Worm (Caenorhabditis elegans) whole organism, L2 larva: ENCODE data around the gene prmt-1.

Experiments
- C34F6.9 ChIP-seq: fragments of 150-350 bp; optimal IDR thresholded peaks from 2 replicates; lab custom pipeline; 2014; ENCODE audit warnings: missing biosample characterization, missing genetic modification characterization
- F13H6.1 ChIP-seq: sonication (generic microtip); optimal IDR thresholded peaks from 2 replicates; lab custom pipeline; 2016; ENCODE audit warnings: missing genetic modification characterization, missing compliant biosample characterization
- R02D3.7 ChIP-seq: fragments of 150-350 bp; optimal IDR thresholded peaks from 2 replicates; lab custom pipeline; 2014; ENCODE audit warnings: missing biosample characterization, missing genetic modification characterization
- Y55F3AM.14 ChIP-seq: fragments of 200-800 bp; sonication (Bioruptor generic); optimal IDR thresholded peaks from 2 replicates; lab custom pipeline; 2018; ENCODE audit warnings: mild to moderate bottlenecking, missing genetic modification characterization, missing compliant biosample characterization
- alr-1 ChIP-seq: fragments of 150-350 bp; optimal IDR thresholded peaks from 2 replicates; lab custom pipeline; 2014; ENCODE audit warnings: missing biosample characterization, missing genetic modification characterization
- aly-2 ChIP-seq: fragments of 150-350 bp; optimal IDR thresholded peaks from 2 replicates; lab custom pipeline; 2014; ENCODE audit warnings: missing biosample characterization, missing genetic modification characterization
- ama-1 ChIP-seq: fragments of 150-350 bp; optimal IDR thresholded peaks from 2 replicates; lab custom pipeline; 2018; ENCODE audit warnings: inconsistent platforms
- blmp-1 ChIP-seq: sonication (generic microtip); optimal IDR thresholded peaks from 2 replicates; lab custom pipeline; 2017; ENCODE audit warnings: missing genetic modification characterization, mild to moderate bottlenecking, missing compliant biosample characterization, antibody characterized with exemption, moderate library complexity; ENCODE audit not compliant: insufficient read depth
- ceh-16 ChIP-seq: fragments of 150-350 bp; optimal IDR thresholded peaks from 2 replicates; lab custom pipeline; 2014; ENCODE audit warnings: missing biosample characterization, missing genetic modification characterization
- ceh-82 ChIP-seq: fragments of 150-350 bp; optimal IDR thresholded peaks from 2 replicates; lab custom pipeline; 2014; ENCODE audit warnings: missing biosample characterization, missing genetic modification characterization
- crh-2 ChIP-seq: sonication (generic microtip); optimal IDR thresholded peaks from 2 replicates; lab custom pipeline; 2017; ENCODE audit warnings: missing biosample characterization, missing genetic modification characterization
- dmd-4 ChIP-seq: sonication (generic microtip); optimal IDR thresholded peaks from 2 replicates; lab custom pipeline; 2017; ENCODE audit warnings: missing biosample characterization, missing genetic modification characterization
- egl-27 ChIP-seq: sonication (generic microtip); optimal IDR thresholded peaks from 3 replicates; lab custom pipeline; 2017; ENCODE audit warnings: missing biosample characterization, missing genetic modification reagents, missing genetic modification characterization
- elt-3 ChIP-seq: sonication (generic microtip); optimal IDR thresholded peaks from 2 replicates; lab custom pipeline; 2017; ENCODE audit warnings: missing biosample characterization, missing genetic modification characterization
- gmeb-1 ChIP-seq: fragments of 150-350 bp; optimal IDR thresholded peaks from 2 replicates; lab custom pipeline; 2014; ENCODE audit warnings: missing biosample characterization, missing genetic modification characterization
- lin-11 ChIP-seq: fragments of 150-350 bp; sonication (generic microtip); optimal IDR thresholded peaks from 2 replicates; lab custom pipeline; 2014; ENCODE audit warnings: missing biosample characterization, missing genetic modification characterization, inconsistent platforms, mixed read lengths
- lin-13 ChIP-seq: fragments of 150-350 bp; optimal IDR thresholded peaks from 2 replicates; lab custom pipeline; 2014; ENCODE audit warnings: missing biosample characterization, missing genetic modification reagents, missing genetic modification characterization
- lsy-2 ChIP-seq, 2 experiments: fragments of 150-350 bp in 1 of 2; sonication (generic microtip) in 1 of 2; optimal IDR thresholded peaks; 2 replicates each; lab custom pipeline; 2014 to 2017; ENCODE audit warnings: missing biosample characterization in 2 of 2, missing genetic modification characterization in 2 of 2
- mab-5 ChIP-seq: fragments of 150-350 bp; optimal IDR thresholded peaks from 2 replicates; lab custom pipeline; 2014; ENCODE audit warnings: missing biosample characterization, missing genetic modification characterization
- mbf-1 ChIP-seq: sonication (generic microtip); optimal IDR thresholded peaks from 2 replicates; lab custom pipeline; 2017; ENCODE audit warnings: missing biosample characterization, missing genetic modification characterization
- mdl-1 ChIP-seq, 2 experiments: fragments of 150-350 bp in 1 of 2; sonication (generic microtip) in 1 of 2; optimal IDR thresholded peaks; 2 replicates each; lab custom pipeline; 2017; ENCODE audit warnings: missing biosample characterization in 2 of 2, missing genetic modification characterization in 2 of 2
- nhr-10 ChIP-seq: sonication (generic microtip); optimal IDR thresholded peaks from 2 replicates; lab custom pipeline; 2017; ENCODE audit warnings: missing biosample characterization, missing genetic modification characterization
- nhr-12 ChIP-seq: fragments of 150-350 bp; optimal IDR thresholded peaks from 2 replicates; lab custom pipeline; 2014; ENCODE audit warnings: missing biosample characterization, missing genetic modification characterization
- nhr-129 ChIP-seq: fragments of 150-350 bp; optimal IDR thresholded peaks from 2 replicates; lab custom pipeline; 2014; ENCODE audit warnings: missing biosample characterization, missing genetic modification characterization
- nhr-21 ChIP-seq: fragments of 150-350 bp; optimal IDR thresholded peaks from 2 replicates; lab custom pipeline; 2014; ENCODE audit warnings: missing biosample characterization, missing genetic modification characterization
- nhr-23 ChIP-seq: fragments of 150-350 bp; optimal IDR thresholded peaks from 2 replicates; lab custom pipeline; 2014; ENCODE audit warnings: missing biosample characterization, missing genetic modification reagents, missing genetic modification characterization
- peb-1 ChIP-seq: fragments of 150-350 bp; optimal IDR thresholded peaks from 2 replicates; lab custom pipeline; 2014; ENCODE audit warnings: missing biosample characterization, missing genetic modification characterization
- skn-1 ChIP-seq: sonication (generic microtip); optimal IDR thresholded peaks from 2 replicates; lab custom pipeline; 2017; ENCODE audit warnings: missing biosample characterization, missing genetic modification characterization
- sma-3 ChIP-seq: sonication (generic microtip); optimal IDR thresholded peaks from 2 replicates; lab custom pipeline; 2016; ENCODE audit warnings: missing genetic modification reagents, missing genetic modification characterization, missing compliant biosample characterization
- sma-9 ChIP-seq, 2 experiments: fragments of 150-350 bp in 1 of 2; sonication (generic microtip) in 1 of 2; optimal IDR thresholded peaks; 2 replicates each; lab custom pipeline; 2014 to 2016; ENCODE audit warnings: missing genetic modification characterization in 2 of 2, mild to moderate bottlenecking in 1 of 2, missing biosample characterization in 1 of 2, missing compliant biosample characterization in 1 of 2, missing genetic modification reagents in 1 of 2, moderate library complexity in 1 of 2
- snpc-4 ChIP-seq: fragments of 150-350 bp; optimal IDR thresholded peaks from 2 replicates; lab custom pipeline; 2014; ENCODE audit warnings: missing biosample characterization, missing genetic modification characterization
- unc-39 ChIP-seq: fragments of 150-350 bp; optimal IDR thresholded peaks from 2 replicates; lab custom pipeline; 2014; ENCODE audit warnings: missing biosample characterization, missing genetic modification characterization
- unc-55 ChIP-seq: fragments of 150-350 bp; sonication (generic microtip); optimal IDR thresholded peaks from 3 replicates; lab custom pipeline; 2014; ENCODE audit warnings: missing biosample characterization, missing genetic modification reagents, missing genetic modification characterization
- zag-1 ChIP-seq: fragments of 150-350 bp; optimal IDR thresholded peaks from 2 replicates; lab custom pipeline; 2014; ENCODE audit warnings: missing biosample characterization, missing genetic modification characterization
- ztf-1 ChIP-seq: fragments of 200-800 bp; sonication (Bioruptor generic); conservative IDR thresholded peaks from 2 replicates; pipeline ENCODE4 v1.3.6; 2022; ENCODE audit warnings: missing genetic modification characterization, missing compliant biosample characterization
- ztf-11 ChIP-seq: sonication (generic microtip); optimal IDR thresholded peaks from 2 replicates; lab custom pipeline; 2017; ENCODE audit warnings: missing biosample characterization, missing genetic modification characterization
- ztf-4 ChIP-seq: fragments of 150-350 bp; optimal IDR thresholded peaks from 2 replicates; lab custom pipeline; 2014; ENCODE audit warnings: missing biosample characterization, missing genetic modification characterization

Gene prmt-1

ce11 chrV:20249438-20250120 is 19.9 kb downstream of the prmt-1 start, which contains the start of gene swsn-1:
swsn-1 (minus strand) TSS chrV:20249488.
- peak; percentile 27 for TF ChIP-seq egl-27 (tag; lab: Kevin White, UChicago)
- TF ChIP-seq dmd-4, result no peak
- peak; percentile 29 for TF ChIP-seq lin-13 (GFP tag; lab: Kevin White, UChicago)
- TF ChIP-seq crh-2 (tag; lab: Kevin White, UChicago), result peak; percentile 10
- no peak for TF ChIP-seq ceh-82 (tag; lab: Kevin White, UChicago)
- no peak for TF ChIP-seq ztf-4 (tag; lab: Kevin White, UChicago)
- peak; percentile 18 for TF ChIP-seq zag-1 (tag; lab: Kevin White, UChicago)
- peak; percentile 47 for TF ChIP-seq C34F6.9 (tag; lab: Kevin White, UChicago)
- peak; percentile 7 for TF ChIP-seq mab-5 (tag; lab: Kevin White, UChicago)
- TF ChIP-seq mdl-1 (tag; optimal IDR thresholded peaks at IDR 0.05; lab: Kevin White, UChicago), result peak; percentile 25 to 47
- TF ChIP-seq peb-1 (tag; lab: Kevin White, UChicago), result no peak
- TF ChIP-seq unc-55 (GFP tag; lab: Kevin White, UChicago), result peak; percentile 66
- TF ChIP-seq F13H6.1 (tag; lab: Kevin White, UChicago), result peak; percentile 42
- TF ChIP-seq nhr-21, result no peak
- no peak for TF ChIP-seq mbf-1 (tag; lab: Kevin White, UChicago)
- peak; percentile 38 for TF ChIP-seq nhr-129
- TF ChIP-seq gmeb-1, result peak; percentile 39
- TF ChIP-seq lsy-2 (tag; optimal IDR thresholded peaks at IDR 0.05; lab: Kevin White, UChicago), result peak; percentile 18 to 47

ce11 chrV:20241243-20241862 is 28.2 kb downstream of the prmt-1 start:
- TF ChIP-seq blmp-1 (no peak), aly-2 (tag; lab: Kevin White, UChicago) (no peak), nhr-23 (tag; lab: Kevin White, UChicago) (no peak), mab-5 (tag; lab: Kevin White, UChicago) (no peak), lin-11 (tag; lab: Kevin White, UChicago) (no peak), nhr-12 (no peak), crh-2 (tag; lab: Kevin White, UChicago) (no peak), ztf-1 (GFP tag; lab: Robert Waterston, UW) (no peak), snpc-4 (tag; lab: Kevin White, UChicago) (no peak)
- TF ChIP-seq, all 48 proteins: peak for 0

DNA sequence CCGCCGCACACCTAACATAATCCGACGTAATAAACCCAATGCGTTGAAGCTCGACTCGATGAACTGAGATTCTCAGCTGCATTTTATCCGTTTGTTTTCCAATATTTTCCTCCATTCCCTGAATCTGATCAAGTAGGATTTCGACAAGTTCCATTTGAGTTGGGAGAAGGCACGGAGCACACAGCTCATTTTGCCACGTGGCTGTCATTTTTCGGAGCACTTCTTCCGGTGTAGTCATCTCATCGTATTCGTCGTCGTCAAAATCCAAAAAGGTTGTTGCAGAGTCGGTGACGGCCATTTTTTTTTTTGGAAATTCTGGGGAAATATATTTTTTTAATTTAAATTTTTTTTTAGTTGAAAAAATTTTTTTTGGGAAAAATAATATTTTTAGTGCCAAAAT is 32.1 kb downstream of the prmt-1 start, which contains the start of gene sld-5:
Gene sld-5, minus strand, starts transcription at position 317 of the 400 bp plus-strand sequence.
- TF ChIP-seq C34F6.9 (tag; lab: Kevin White, UChicago) (no peak), R02D3.7 (tag; lab: Kevin White, UChicago) (no peak), snpc-4 (tag; lab: Kevin White, UChicago) (no peak), ceh-82 (tag; lab: Kevin White, UChicago) (no peak), skn-1 (tag; lab: Kevin White, UChicago) (no peak), nhr-10 (tag; lab: Kevin White, UChicago) (no peak), ztf-11 (no peak), lin-11 (tag; lab: Kevin White, UChicago) (no peak), mbf-1 (tag; lab: Kevin White, UChicago) (no peak), ceh-16 (tag; lab: Kevin White, UChicago) (no peak), Y55F3AM.14 (GFP tag; lab: Kevin White, UChicago) (no peak)

- TF ChIP-seq zag-1 (tag; lab: Kevin White, UChicago) (no peak), nhr-10 (tag; lab: Kevin White, UChicago) (no peak), ztf-1 (GFP tag; lab: Robert Waterston, UW) (no peak), lin-13 (GFP tag; lab: Kevin White, UChicago) (no peak), crh-2 (tag; lab: Kevin White, UChicago) (no peak), alr-1 (tag; lab: Kevin White, UChicago) (no peak), sma-3 (GFP tag; lab: Kevin White, UChicago) (no peak), nhr-23 (tag; lab: Kevin White, UChicago) (no peak), ama-1 (no peak), egl-27 (tag; lab: Kevin White, UChicago) (no peak), blmp-1 (no peak), sma-9 (GFP tag; optimal IDR thresholded peaks at IDR 0.05; lab: Kevin White, UChicago) (no peak), sma-9 (tag; optimal IDR thresholded peaks at IDR 0.05; lab: Kevin White, UChicago) (no peak), ceh-82 (tag; lab: Kevin White, UChicago) (no peak), elt-3 (tag; lab: Kevin White, UChicago) (no peak), unc-39 (tag; lab: Kevin White, UChicago) (no peak), mbf-1 (tag; lab: Kevin White, UChicago) (no peak), mdl-1 (tag; optimal IDR thresholded peaks at IDR 0.05; lab: Kevin White, UChicago) (no peak)
These were observed 34.3 kb downstream of the prmt-1 start for ce11 chrV:20235231-20235630.
